Worm (Caenorhabditis elegans) whole organism, young adult: ENCODE results near the gene T20G5.13.

Experiments used
- B0035.1 ChIP-seq: sonication (generic microtip); optimal IDR thresholded peaks from 2 replicates; lab custom pipeline; 2016; ENCODE audit warnings: missing genetic modification characterization, mild to moderate bottlenecking, missing compliant biosample characterization, missing genotype, missing genetic modification reagents
- B0261.1 ChIP-seq: sonication (generic microtip); optimal IDR thresholded peaks from 2 replicates; lab custom pipeline; 2016; ENCODE audit warnings: mild to moderate bottlenecking, missing genetic modification characterization, moderate library complexity, missing compliant biosample characterization
- C06A6.2 ChIP-seq: fragments of 200-800 bp; sonication (Bioruptor generic); conservative IDR thresholded peaks from 2 replicates; pipeline ENCODE4 v1.3.6; 2022; ENCODE audit warnings: missing genetic modification characterization, missing compliant biosample characterization
- D2030.7 ChIP-seq: fragments of 200-800 bp; sonication (Bioruptor generic); IDR thresholded peaks from 2 replicates; pipeline ENCODE4 v1.3.6; 2022; ENCODE audit warnings: missing genetic modification reagents, missing genetic modification characterization, missing compliant biosample characterization
- F49E8.2 ChIP-seq: sonication (generic microtip); optimal IDR thresholded peaks from 3 replicates; lab custom pipeline; 2017; ENCODE audit warnings: missing genetic modification characterization, mild to moderate bottlenecking, missing compliant biosample characterization, antibody characterized with exemption, moderate library complexity; ENCODE audit not compliant: insufficient read depth
- F55B11.4 ChIP-seq: sonication (generic microtip); optimal IDR thresholded peaks from 2 replicates; lab custom pipeline; 2016; ENCODE audit warnings: missing compliant biosample characterization, missing genetic modification characterization, borderline replicate concordance; ENCODE audit not compliant: insufficient read depth
- F57C9.4 ChIP-seq: sonication (generic microtip); optimal IDR thresholded peaks from 2 replicates; lab custom pipeline; 2017; ENCODE audit warnings: mild to moderate bottlenecking, missing genetic modification characterization, missing compliant biosample characterization
- K11D2.4 ChIP-seq: fragments of 200-800 bp; sonication (Bioruptor generic); IDR thresholded peaks from 2 replicates; pipeline ENCODE4 v1.3.6; 2022; ENCODE audit warnings: missing genetic modification reagents, missing genetic modification characterization, missing compliant biosample characterization
- K12H6.12 ChIP-seq: fragments of 200-800 bp; sonication (Bioruptor generic); optimal IDR thresholded peaks from 2 replicates; lab custom pipeline; 2018; ENCODE audit warnings: mild to moderate bottlenecking, missing genetic modification characterization, missing compliant biosample characterization
- T26A5.8 ChIP-seq: sonication (generic microtip); optimal IDR thresholded peaks from 2 replicates; lab custom pipeline; 2016; ENCODE audit warnings: missing genetic modification characterization, missing compliant biosample characterization
- Y53G8AR.9 ChIP-seq: fragments of 200-800 bp; sonication (Bioruptor generic); conservative IDR thresholded peaks from 2 replicates; pipeline ENCODE4 v1.3.6; 2022; ENCODE audit warnings: missing genetic modification reagents, missing genetic modification characterization, missing compliant biosample characterization
- Y56A3A.18 ChIP-seq: fragments of 200-800 bp; sonication (Bioruptor generic); IDR thresholded peaks from 2 replicates; pipeline ENCODE4 v1.3.6; 2022; ENCODE audit warnings: missing genetic modification reagents, missing genetic modification characterization, missing compliant biosample characterization
- Y67H2A.10 ChIP-seq: fragments of 200-800 bp; sonication (Bioruptor generic); conservative IDR thresholded peaks from 2 replicates; pipeline ENCODE4 v1.3.6; 2022; ENCODE audit warnings: missing genetic modification reagents, missing genetic modification characterization, missing compliant biosample characterization
- Y79H2A.3 ChIP-seq: fragments of 200-800 bp; sonication (Bioruptor generic); conservative IDR thresholded peaks from 2 replicates; pipeline ENCODE4 v1.3.6; 2022; ENCODE audit warnings: missing genetic modification reagents, missing genetic modification characterization, missing compliant biosample characterization
- ama-1 ChIP-seq, 3 experiments: fragments of 150-350 bp in 1 of 3; sonication (generic microtip) in 2 of 3; optimal IDR thresholded peaks; 2 replicates each; lab custom pipeline; 2014 to 2018; ENCODE audit warnings: missing biosample characterization in 2 of 3, missing genetic modification characterization in 2 of 3, missing genetic modification reagents in 2 of 3
- aptf-2 ChIP-seq: fragments of 200-800 bp; sonication (Bioruptor generic); conservative IDR thresholded peaks from 2 replicates; pipeline ENCODE4 v1.3.6; 2022; ENCODE audit warnings: missing genetic modification reagents, missing genetic modification characterization, missing compliant biosample characterization
- aptf-3 ChIP-seq: fragments of 200-800 bp; sonication (Bioruptor generic); IDR thresholded peaks from 2 replicates; pipeline ENCODE4 v1.3.6; 2022; ENCODE audit warnings: missing genetic modification characterization, missing compliant biosample characterization
- atf-7 ChIP-seq: sonication (generic microtip); optimal IDR thresholded peaks from 2 replicates; lab custom pipeline; 2017; ENCODE audit warnings: mild to moderate bottlenecking, missing genetic modification characterization, missing compliant biosample characterization
- bed-2 ChIP-seq: fragments of 200-800 bp; sonication (Bioruptor generic); IDR thresholded peaks from 2 replicates; pipeline ENCODE4 v1.3.6; 2022; ENCODE audit warnings: missing genetic modification reagents, missing genetic modification characterization, missing compliant biosample characterization
- cebp-2 ChIP-seq: fragments of 200-800 bp; sonication (Bioruptor generic); IDR thresholded peaks from 2 replicates; pipeline ENCODE4 v1.3.6; 2022; ENCODE audit warnings: missing genetic modification characterization, missing compliant biosample characterization
- ceh-100 ChIP-seq: fragments of 200-800 bp; sonication (Bioruptor generic); IDR thresholded peaks from 2 replicates; pipeline ENCODE4 v1.3.6; 2022; ENCODE audit warnings: missing genetic modification reagents, missing genetic modification characterization, missing compliant biosample characterization
- ceh-58 ChIP-seq: fragments of 200-800 bp; sonication (Bioruptor generic); IDR thresholded peaks from 2 replicates; pipeline ENCODE4 v1.3.6; 2022; ENCODE audit warnings: missing genetic modification characterization, missing compliant biosample characterization
- ceh-91 ChIP-seq: fragments of 200-800 bp; sonication (Bioruptor generic); IDR thresholded peaks from 2 replicates; pipeline ENCODE4 v1.3.6; 2022; ENCODE audit warnings: missing genetic modification reagents, missing genetic modification characterization, missing compliant biosample characterization
- dpl-1 ChIP-seq: fragments of 150-350 bp; optimal IDR thresholded peaks from 2 replicates; lab custom pipeline; 2014; ENCODE audit warnings: missing biosample characterization, missing genetic modification reagents, missing genetic modification characterization
- ets-4 ChIP-seq: fragments of 200-800 bp; sonication (Bioruptor generic); optimal IDR thresholded peaks from 2 replicates; lab custom pipeline; 2018; ENCODE audit warnings: mild to moderate bottlenecking, missing genetic modification characterization, missing compliant biosample characterization
- hrde-1 ChIP-seq: sonication (generic microtip); optimal IDR thresholded peaks from 2 replicates; lab custom pipeline; 2016; ENCODE audit warnings: missing genetic modification characterization, mild to moderate bottlenecking, missing compliant biosample characterization, moderate library complexity, missing genotype, missing genetic modification reagents, borderline replicate concordance
- hsf-1 ChIP-seq: fragments of 200-800 bp; sonication (Bioruptor generic); IDR thresholded peaks from 2 replicates; pipeline ENCODE4 v1.3.6; 2022; ENCODE audit warnings: missing genetic modification reagents, missing genetic modification characterization, missing compliant biosample characterization
- let-607 ChIP-seq, 2 experiments: fragments of 200-800 bp in 1 of 2; sonication (Bioruptor generic) in 1 of 2; sonication (generic microtip) in 1 of 2; optimal IDR thresholded peaks; 2 replicates each; lab custom pipeline; 2016 to 2018; ENCODE audit warnings: mild to moderate bottlenecking in 2 of 2, missing compliant biosample characterization in 2 of 2, missing genetic modification characterization in 2 of 2, moderate library complexity in 2 of 2, missing genotype in 1 of 2
- lin-26 ChIP-seq: fragments of 200-800 bp; sonication (Bioruptor generic); IDR thresholded peaks from 2 replicates; pipeline ENCODE4 v1.3.6; 2022; ENCODE audit warnings: missing genetic modification reagents, missing genetic modification characterization, missing compliant biosample characterization
- lir-1 ChIP-seq: fragments of 200-800 bp; sonication (Bioruptor generic); conservative IDR thresholded peaks from 2 replicates; pipeline ENCODE4 v1.3.6; 2022; ENCODE audit warnings: missing genetic modification reagents, missing genetic modification characterization, missing compliant biosample characterization
- lsl-1 ChIP-seq: fragments of 200-800 bp; sonication (Bioruptor generic); optimal IDR thresholded peaks from 2 replicates; lab custom pipeline; 2018; ENCODE audit warnings: mild to moderate bottlenecking, missing genetic modification characterization, moderate library complexity, missing compliant biosample characterization
- mcd-1 ChIP-seq: fragments of 200-800 bp; sonication (Bioruptor generic); IDR thresholded peaks from 2 replicates; pipeline ENCODE4 v1.3.6; 2022; ENCODE audit warnings: missing genetic modification reagents, missing genetic modification characterization, missing compliant biosample characterization
- mel-28 ChIP-seq: sonication (generic microtip); optimal IDR thresholded peaks from 2 replicates; lab custom pipeline; 2016; ENCODE audit warnings: borderline replicate concordance, mild to moderate bottlenecking, missing genetic modification characterization, missing compliant biosample characterization
- mes-4 ChIP-seq: sonication (generic microtip); optimal IDR thresholded peaks from 2 replicates; lab custom pipeline; 2016; ENCODE audit warnings: missing genotype, missing genetic modification characterization, missing compliant biosample characterization
- mxl-1 ChIP-seq: sonication (generic microtip); optimal IDR thresholded peaks from 2 replicates; lab custom pipeline; 2016; ENCODE audit warnings: missing genetic modification characterization, missing compliant biosample characterization
- nfya-1 ChIP-seq: sonication (generic microtip); optimal IDR thresholded peaks from 2 replicates; lab custom pipeline; 2017; ENCODE audit warnings: antibody characterized with exemption, missing compliant biosample characterization, missing genetic modification characterization, borderline replicate concordance; ENCODE audit not compliant: insufficient read depth
- pbrm-1 ChIP-seq: fragments of 200-800 bp; sonication (Bioruptor generic); IDR thresholded peaks from 2 replicates; pipeline ENCODE4 v1.3.6; 2022; ENCODE audit warnings: missing genetic modification reagents, missing genetic modification characterization, missing compliant biosample characterization
- rec-8 ChIP-seq, 2 experiments: sonication (generic microtip); optimal IDR thresholded peaks; 2 replicates each; lab custom pipeline; 2016; ENCODE audit warnings: mild to moderate bottlenecking in 2 of 2, missing genetic modification characterization in 2 of 2, missing genetic modification reagents in 2 of 2, missing genotype in 2 of 2, missing biosample characterization in 1 of 2, missing compliant biosample characterization in 1 of 2, moderate library complexity in 1 of 2
- rpc-1 ChIP-seq, 2 experiments: fragments of 150-350 bp in 1 of 2; sonication (generic microtip) in 1 of 2; optimal IDR thresholded peaks; 2 replicates each; lab custom pipeline; 2014 to 2018; ENCODE audit warnings: missing biosample characterization in 1 of 2, missing genetic modification characterization in 1 of 2, missing genetic modification reagents in 1 of 2, missing genotype in 1 of 2
- sea-2 ChIP-seq: fragments of 200-800 bp; sonication (Bioruptor generic); IDR thresholded peaks from 2 replicates; pipeline ENCODE4 v1.3.6; 2022; ENCODE audit warnings: missing genetic modification characterization, missing compliant biosample characterization
- snpc-1.3 ChIP-seq: sonication (generic microtip); optimal IDR thresholded peaks from 2 replicates; lab custom pipeline; 2017; ENCODE audit warnings: missing genetic modification characterization, mild to moderate bottlenecking, missing compliant biosample characterization, antibody characterized with exemption, moderate library complexity, missing genotype, missing genetic modification reagents; ENCODE audit not compliant: insufficient read depth
- tbp1 ChIP-seq: fragments of 200-800 bp; sonication (Bioruptor generic); optimal IDR thresholded peaks from 2 replicates; lab custom pipeline; 2018; ENCODE audit warnings: mild to moderate bottlenecking, missing genetic modification characterization, missing compliant biosample characterization
- tbx-9 ChIP-seq: sonication (generic microtip); optimal IDR thresholded peaks from 2 replicates; lab custom pipeline; 2016; ENCODE audit warnings: borderline replicate concordance, missing genetic modification characterization, inconsistent platforms, missing compliant biosample characterization
- xnd-1 ChIP-seq: sonication (generic microtip); optimal IDR thresholded peaks from 2 replicates; lab custom pipeline; 2016; ENCODE audit warnings: missing genotype, missing genetic modification reagents, missing genetic modification characterization, missing compliant biosample characterization
- zfh-2 ChIP-seq: fragments of 200-800 bp; sonication (Bioruptor generic); conservative IDR thresholded peaks from 2 replicates; pipeline ENCODE4 v1.3.6; 2022; ENCODE audit warnings: missing genetic modification reagents, missing genetic modification characterization, missing compliant biosample characterization
- ztf-3 ChIP-seq: fragments of 200-800 bp; sonication (Bioruptor generic); optimal IDR thresholded peaks from 2 replicates; lab custom pipeline; 2018; ENCODE audit warnings: mild to moderate bottlenecking, missing genetic modification characterization, missing compliant biosample characterization

Gene T20G5.13

ce11 chrIII:10216585-10217278, 15.6 kb upstream of the T20G5.13 start, which contains the start of gene cts-1 (continued):
- TF ChIP-seq F55B11.4 (tag; lab: Kevin White, UChicago) (no peak), B0035.1 (peak; percentile 49), mel-28 (tag; lab: Kevin White, UChicago) (no peak), C06A6.2 (no peak), lsl-1 (GFP tag; lab: Kevin White, UChicago) (peak; percentile 39), mcd-1 (GFP tag; lab: Robert Waterston, UW) (no peak), tbx-9 (tag; lab: Kevin White, UChicago) (no peak), mes-4 (tag; lab: Kevin White, UChicago) (no peak), Y67H2A.10 (GFP tag; lab: Robert Waterston, UW) (no peak), xnd-1 (tag; lab: Kevin White, UChicago) (no peak), rec-8 (tag; optimal IDR thresholded peaks at IDR 0.05; lab: Kevin White, UChicago) (no peak), pbrm-1 (GFP tag; lab: Robert Waterston, UW) (no peak), let-607 (tag; optimal IDR thresholded peaks at IDR 0.05; lab: Kevin White, UChicago) (peak; percentile 63 to 91), aptf-2 (GFP tag; lab: Robert Waterston, UW) (no peak), hrde-1 (no peak), hsf-1 (no peak), sea-2 (GFP tag; lab: Robert Waterston, UW) (no peak), ets-4 (GFP tag; lab: Kevin White, UChicago) (no peak), nfya-1 (no peak), Y56A3A.18 (no peak), ceh-58 (GFP tag; lab: Robert Waterston, UW) (no peak), rpc-1 (optimal IDR thresholded peaks at IDR 0.05; lab: Kevin White, UChicago) (no peak), rpc-1 (tag; optimal IDR thresholded peaks at IDR 0.05; lab: Kevin White, UChicago) (no peak), ceh-91 (GFP tag; lab: Robert Waterston, UW) (no peak), lin-26 (GFP tag; lab: Robert Waterston, UW) (no peak), F49E8.2 (tag; lab: Kevin White, UChicago) (peak; percentile 23), K12H6.12 (no peak), atf-7 (tag; lab: Kevin White, UChicago) (peak; percentile 80), F57C9.4 (tag; lab: Kevin White, UChicago) (no peak), aptf-3 (GFP tag; lab: Robert Waterston, UW) (no peak), lir-1 (GFP tag; lab: Robert Waterston, UW) (no peak), tbp1 (GFP tag; lab: Kevin White, UChicago) (peak; percentile 59), zfh-2 (GFP tag; lab: Robert Waterston, UW) (no peak), dpl-1 (no peak), ceh-100 (GFP tag; lab: Robert Waterston, UW) (no peak), bed-2 (GFP tag; lab: Robert Waterston, UW) (no peak), T26A5.8 (tag; lab: Kevin White, UChicago) (no peak), snpc-1.3 (tag; lab: Kevin White, UChicago) (no peak), Y79H2A.3 (GFP tag; lab: Robert Waterston, UW) (no peak), ama-1 (optimal IDR thresholded peaks at IDR 0.05; lab: Kevin White, UChicago) (no peak), ama-1 (GFP tag; optimal IDR thresholded peaks at IDR 0.05; lab: Kevin White, UChicago) (no peak), mxl-1 (tag; lab: Kevin White, UChicago) (no peak), B0261.1 (tag; lab: Kevin White, UChicago) (no peak), Y53G8AR.9 (GFP tag; lab: Robert Waterston, UW) (no peak), ztf-3 (GFP tag; lab: Kevin White, UChicago) (no peak), K11D2.4 (GFP tag; lab: Robert Waterston, UW) (no peak), D2030.7 (no peak), cebp-2 (GFP tag; lab: Robert Waterston, UW) (no peak)
